Fruit fly (Drosophila melanogaster): ENCODE data around the gene CG17343.

Gene CG17343

DNA sequence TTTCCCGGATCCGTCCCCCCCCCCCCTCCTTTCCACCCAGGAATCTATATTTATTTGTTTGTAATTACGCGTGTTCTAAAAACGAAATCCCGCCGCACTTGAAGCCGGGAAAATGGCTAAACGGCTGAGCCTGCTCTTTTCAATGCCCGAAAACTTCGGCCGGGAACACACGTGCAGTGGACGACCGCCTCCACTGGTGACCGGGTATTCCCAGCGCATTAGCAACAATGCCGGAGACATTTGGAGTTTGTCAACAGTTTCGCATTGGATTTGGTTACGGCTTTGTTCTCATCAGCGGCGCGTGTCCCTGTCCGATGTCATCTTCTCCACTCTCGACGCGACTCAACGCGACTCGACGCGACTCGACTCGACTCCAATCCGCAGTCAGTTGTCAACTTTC lies 39.7 kb downstream of the CG17343 start:
- no peak for TF ChIP-seq sage (GFP tag; optimal IDR thresholded peaks at IDR 0.05)
- no peak for TF ChIP-seq dsf (GFP tag; optimal IDR thresholded peaks at IDR 0.05; ENCODE audit: borderline replicate concordance)
- TF ChIP-seq Mio (GFP tag; optimal IDR thresholded peaks at IDR 0.05) = no peak
- TF ChIP-seq foxo (GFP tag; optimal IDR thresholded peaks at IDR 0.05) = no peak
- no peak for TF ChIP-seq Dfd (GFP tag; optimal IDR thresholded peaks at IDR 0.05)
- TF ChIP-seq h (GFP tag; optimal IDR thresholded peaks at IDR 0.05) = no peak
- TF ChIP-seq lola (GFP tag; optimal IDR thresholded peaks at IDR 0.05) = no peak
- no peak for TF ChIP-seq psq (GFP tag; optimal IDR thresholded peaks at IDR 0.05)
- TF ChIP-seq ey (GFP tag; optimal IDR thresholded peaks at IDR 0.05) = no peak
- no peak for TF ChIP-seq tai (GFP tag; optimal IDR thresholded peaks at IDR 0.05)
- no peak for TF ChIP-seq Vsx2 (GFP tag; optimal IDR thresholded peaks at IDR 0.05; ENCODE audit: partially characterized antibody)
- no peak for TF ChIP-seq brk (GFP tag; optimal IDR thresholded peaks at IDR 0.05)
- no peak for TF ChIP-seq Dif (GFP tag; optimal IDR thresholded peaks at IDR 0.05; ENCODE audit: partially characterized antibody)
- no peak for TF ChIP-seq Sp1 (GFP tag; optimal IDR thresholded peaks at IDR 0.05)
- TF ChIP-seq N (GFP tag; optimal IDR thresholded peaks at IDR 0.05) = no peak
- no peak for TF ChIP-seq OdsH (GFP tag; optimal IDR thresholded peaks at IDR 0.05)

DNA sequence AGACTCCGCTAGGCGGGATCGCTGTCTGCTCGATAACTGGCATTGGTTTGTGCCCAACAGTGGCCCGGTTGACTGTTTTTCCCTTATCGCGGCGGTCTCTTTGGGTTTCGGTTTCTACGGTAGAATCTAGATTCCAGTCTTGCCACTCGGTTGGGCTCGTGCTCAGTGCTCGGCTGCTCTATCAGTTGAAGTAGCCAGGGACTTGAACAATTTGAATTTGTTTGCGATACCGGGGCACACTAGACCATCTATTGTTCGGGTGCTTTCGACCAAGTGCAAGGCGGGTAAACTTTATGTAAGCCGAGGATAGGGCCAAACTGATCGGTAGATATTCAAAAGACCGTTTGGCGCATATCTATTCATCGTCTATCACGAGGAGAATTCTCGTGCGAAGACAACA lies 41.5 kb downstream of the CG17343 start:
- no peak for TF ChIP-seq brk (GFP tag; optimal IDR thresholded peaks at IDR 0.05)

DNA sequence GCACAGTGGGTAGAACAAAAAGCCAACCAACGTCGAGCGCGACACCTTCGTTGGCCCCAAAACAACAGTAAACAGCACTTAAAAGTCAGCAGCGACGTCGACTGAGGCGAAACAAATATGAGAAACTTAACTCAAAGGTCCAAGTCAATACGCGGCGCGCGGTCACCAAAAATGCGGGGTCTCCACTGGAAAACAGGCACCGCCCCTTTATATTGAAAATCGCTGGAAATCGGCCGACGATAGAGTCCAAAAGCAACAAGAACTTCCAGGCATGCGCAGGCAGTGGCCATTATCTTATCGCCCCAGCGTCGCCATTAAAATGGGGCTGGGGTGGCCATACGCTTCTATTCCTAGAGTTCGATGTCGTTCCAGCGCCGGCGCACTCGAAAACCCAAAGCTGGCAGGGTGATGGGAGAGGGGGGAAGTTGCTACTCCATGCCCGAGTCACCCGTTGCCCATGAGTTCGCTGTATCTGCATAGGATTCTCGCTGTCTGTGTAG lies 43.7 kb downstream of the CG17343 start, which contains the start of gene Lim3:
Gene Lim3 (minus strand): TSS at position 51 of the 500 bp plus-strand sequence.
- TF ChIP-seq Abd-B (GFP tag; optimal IDR thresholded peaks at IDR 0.05) = no peak
- TF ChIP-seq Vsx2 (GFP tag; optimal IDR thresholded peaks at IDR 0.05; ENCODE audit: partially characterized antibody) = peak; percentile 84
- TF ChIP-seq Dif (GFP tag; optimal IDR thresholded peaks at IDR 0.05; ENCODE audit: partially characterized antibody) = peak; percentile 75
- peak; percentile 3 for TF ChIP-seq h (GFP tag; optimal IDR thresholded peaks at IDR 0.05)

DNA sequence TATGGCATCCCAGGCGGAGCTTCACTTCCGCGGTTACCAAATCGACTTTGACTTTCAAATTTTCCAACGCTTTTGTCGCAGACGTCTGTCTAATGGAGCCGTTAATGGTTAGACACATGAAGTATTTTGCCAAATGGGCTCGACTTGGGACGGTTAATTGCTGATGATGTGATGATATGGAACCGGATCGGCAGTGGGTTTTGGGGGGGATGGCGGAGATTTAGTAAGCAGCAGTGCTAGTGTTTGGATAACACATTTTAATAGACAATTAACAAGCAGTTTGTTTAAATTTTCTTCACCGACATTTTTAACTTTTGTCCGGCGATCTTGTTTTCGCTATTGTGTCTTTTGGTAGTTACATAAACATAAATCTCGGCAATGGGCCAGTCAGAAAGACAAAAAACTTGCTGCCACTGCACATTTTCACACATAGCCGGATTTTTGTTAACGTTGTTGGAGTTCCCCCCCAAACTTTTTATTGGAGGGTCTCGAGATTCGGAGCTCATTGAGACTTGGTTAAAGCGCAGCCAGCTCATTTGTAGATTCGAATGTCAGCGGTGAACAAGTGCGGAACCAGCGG lies 45.0 kb downstream of the CG17343 start, which contains the start of gene amd:
Gene amd (plus strand): TSS at position 530 of the 580 bp plus-strand sequence.
- TF ChIP-seq CG9705 (GFP tag; optimal IDR thresholded peaks at IDR 0.05) (no peak), br (GFP tag; optimal IDR thresholded peaks at IDR 0.05) (no peak), dl (GFP tag; optimal IDR thresholded peaks at IDR 0.05; ENCODE audit: insufficient read depth in 1 of 2, partially characterized antibody in 2 of 2) (no peak), Dif (GFP tag; optimal IDR thresholded peaks at IDR 0.05; ENCODE audit: partially characterized antibody) (no peak), Hnf4 (GFP tag; optimal IDR thresholded peaks at IDR 0.05) (no peak), jim (GFP tag; optimal IDR thresholded peaks at IDR 0.05) (no peak), OdsH (GFP tag; optimal IDR thresholded peaks at IDR 0.05) (no peak)

DNA sequence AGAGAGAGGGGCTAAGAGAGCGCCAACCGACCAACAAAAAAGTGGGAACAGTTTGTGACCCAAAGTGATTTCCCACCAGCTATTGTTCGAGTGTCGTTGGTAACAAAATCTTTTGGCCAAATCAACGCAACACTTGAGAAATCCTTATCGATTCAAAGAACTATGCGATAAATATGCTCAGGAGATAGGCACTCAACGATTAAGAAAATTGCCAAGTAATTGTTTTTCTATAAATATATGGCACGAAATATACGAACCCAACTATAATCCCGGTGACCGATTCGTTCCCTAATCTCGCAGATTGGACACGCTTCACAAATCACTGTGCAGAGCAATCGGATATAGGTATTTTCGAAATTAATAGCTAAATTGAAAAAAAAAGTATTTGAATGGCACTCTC lies 46.4 kb downstream of the CG17343 start:
- TF ChIP-seq Jra (GFP tag; optimal IDR thresholded peaks at IDR 0.05) (no peak), Myc (optimal IDR thresholded peaks at IDR 0.05) (peak; percentile 36)

DNA sequence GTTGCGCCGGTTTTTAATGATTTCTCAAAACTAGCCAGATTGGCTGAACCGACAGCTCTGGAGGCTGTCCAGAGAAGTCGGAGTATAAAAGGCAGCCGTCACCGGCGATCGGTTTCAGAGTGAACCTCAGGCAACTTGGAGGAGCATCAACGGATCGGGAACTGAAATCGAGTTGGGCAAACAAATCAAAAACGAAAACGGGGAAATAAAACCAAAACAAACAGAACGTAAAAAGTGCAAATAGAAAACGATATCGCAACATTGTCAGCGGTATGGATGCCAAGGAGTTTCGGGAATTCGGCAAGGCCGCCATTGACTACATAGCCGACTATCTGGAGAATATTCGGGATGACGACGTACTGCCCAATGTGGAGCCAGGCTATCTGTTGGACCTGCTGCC lies 47.0 kb downstream of the CG17343 start:
- TF ChIP-seq Jra (GFP tag; optimal IDR thresholded peaks at IDR 0.05) (no peak), Sp1 (GFP tag; optimal IDR thresholded peaks at IDR 0.05) (no peak), h (GFP tag; optimal IDR thresholded peaks at IDR 0.05) (no peak), foxo (GFP tag; optimal IDR thresholded peaks at IDR 0.05) (no peak), rgr (GFP tag; optimal IDR thresholded peaks at IDR 0.05) (no peak), Vsx2 (GFP tag; optimal IDR thresholded peaks at IDR 0.05; ENCODE audit: partially characterized antibody) (no peak), N (GFP tag; optimal IDR thresholded peaks at IDR 0.05) (no peak)

DNA sequence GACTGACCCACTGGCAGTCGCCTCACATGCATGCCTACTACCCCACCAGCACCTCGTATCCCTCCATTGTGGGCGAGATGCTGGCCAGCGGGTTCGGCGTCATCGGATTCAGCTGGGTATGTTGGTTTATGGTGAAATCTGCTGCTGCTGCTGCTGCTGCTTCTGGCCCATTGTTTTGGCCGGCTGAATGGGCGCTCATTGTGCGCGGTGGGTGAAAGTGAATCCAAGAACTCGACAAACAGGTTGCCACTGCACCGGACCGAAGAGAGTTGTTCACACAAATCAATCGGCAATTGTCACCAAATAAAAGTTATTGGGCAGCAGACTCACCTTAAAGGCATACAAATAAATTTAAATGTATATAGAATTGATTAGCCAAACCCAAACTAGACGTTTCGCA lies 47.5 kb downstream of the CG17343 start:
- TF ChIP-seq lola (GFP tag; optimal IDR thresholded peaks at IDR 0.05) (no peak), Hr78 (GFP tag; optimal IDR thresholded peaks at IDR 0.05) (no peak), psq (GFP tag; optimal IDR thresholded peaks at IDR 0.05) (no peak), Rel (GFP tag; optimal IDR thresholded peaks at IDR 0.05) (no peak), Rel (tag; optimal IDR thresholded peaks at IDR 0.05) (no peak), OdsH (GFP tag; optimal IDR thresholded peaks at IDR 0.05) (no peak), sage (GFP tag; optimal IDR thresholded peaks at IDR 0.05) (no peak), dsf (GFP tag; optimal IDR thresholded peaks at IDR 0.05; ENCODE audit: borderline replicate concordance) (no peak), sv (GFP tag; optimal IDR thresholded peaks at IDR 0.05) (no peak), CrebA (GFP tag; optimal IDR thresholded peaks at IDR 0.05; ENCODE audit: borderline replicate concordance) (no peak), woc (GFP tag; optimal IDR thresholded peaks at IDR 0.05) (no peak), dmrt93B (GFP tag; optimal IDR thresholded peaks at IDR 0.05) (no peak), Abd-B (GFP tag; optimal IDR thresholded peaks at IDR 0.05) (no peak), h (GFP tag; optimal IDR thresholded peaks at IDR 0.05) (no peak), pan (optimal IDR thresholded peaks at IDR 0.05) (no peak), br (GFP tag; optimal IDR thresholded peaks at IDR 0.05) (no peak), Vsx2 (GFP tag; optimal IDR thresholded peaks at IDR 0.05; ENCODE audit: partially characterized antibody) (no peak)
